Fruit fly (Drosophila melanogaster): Measurements from ENCODE around the gene Nuf2.

Gene Nuf2

DNA sequence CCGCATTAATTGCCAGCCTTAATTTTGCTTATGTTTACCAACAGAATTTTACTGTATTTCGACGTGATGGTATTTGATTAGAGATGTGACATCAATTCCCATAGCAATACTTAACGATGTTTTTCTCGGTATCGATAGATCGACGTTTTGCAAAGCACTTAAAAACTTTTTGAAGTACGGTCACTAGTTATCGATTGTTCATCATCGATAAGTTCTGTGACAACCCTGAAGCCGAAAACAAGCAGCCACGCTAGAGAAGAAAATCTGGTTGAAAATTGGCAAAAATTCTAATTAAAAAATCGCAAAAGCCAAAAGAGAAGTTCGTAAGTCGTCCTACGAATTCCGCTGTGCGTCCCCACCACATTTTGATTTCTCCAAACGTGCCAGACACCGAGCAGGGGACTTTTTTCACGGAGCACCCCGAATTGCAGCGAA is 33.1 kb downstream of the Nuf2 start, which contains the start of the genes Rab30 and Caper (continued):
- peak; percentile 62 for TF ChIP-seq lbe (GFP tag; optimal IDR thresholded peaks at IDR 0.05)

DNA sequence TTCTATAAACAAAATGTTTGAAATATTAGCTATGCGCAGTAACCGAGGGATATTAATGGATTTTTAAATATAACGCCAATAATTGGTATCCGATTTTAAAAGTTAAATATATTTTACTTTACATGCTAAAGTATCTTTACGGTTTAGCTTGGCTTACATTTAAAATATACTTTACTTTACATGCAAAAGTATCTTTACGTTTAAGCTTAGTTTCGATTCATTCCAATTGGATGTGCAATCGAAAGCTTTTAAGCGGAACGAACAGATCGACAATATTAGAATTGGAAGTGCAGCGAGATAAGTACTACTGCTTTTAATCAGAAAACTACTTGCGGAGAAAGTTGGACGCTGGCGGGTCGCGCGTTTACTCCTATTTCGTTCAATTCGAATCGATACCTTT is 36.6 kb downstream of the Nuf2 start:
- TF ChIP-seq az2 (GFP tag; optimal IDR thresholded peaks at IDR 0.05) (no peak), Hr51 (GFP tag; optimal IDR thresholded peaks at IDR 0.05) (no peak), Optix (GFP tag; IDR thresholded peaks at IDR 0.05) (no peak), CTCF (GFP tag; optimal IDR thresholded peaks at IDR 0.05) (peak; percentile 74), CG8478 (optimal IDR thresholded peaks at IDR 0.05) (no peak), ranshi (GFP tag; IDR thresholded peaks at IDR 0.05) (no peak), Sin3A (optimal IDR thresholded peaks at IDR 0.05) (no peak), Hr39 (optimal IDR thresholded peaks at IDR 0.05) (no peak), Scr (GFP tag; IDR thresholded peaks at IDR 0.05; ENCODE audit: partially characterized antibody) (no peak), Lpt (GFP tag; optimal IDR thresholded peaks at IDR 0.05) (no peak), CG31365 (tag; optimal IDR thresholded peaks at IDR 0.05) (peak; percentile 4), chinmo (GFP tag; IDR thresholded peaks at IDR 0.05; ENCODE audit: partially characterized antibody) (peak; percentile 52; the same call in 1 of the 4 replicates), CG33213 (GFP tag; optimal IDR thresholded peaks at IDR 0.05) (no peak), sisA (GFP tag; IDR thresholded peaks at IDR 0.05) (no peak), Bgb (GFP tag; IDR thresholded peaks at IDR 0.05; ENCODE audit: partially characterized antibody) (peak; percentile 55), MTF-1 (GFP tag; optimal IDR thresholded peaks at IDR 0.05; ENCODE audit: borderline replicate concordance) (no peak), ato (GFP tag; IDR thresholded peaks at IDR 0.05; ENCODE audit: partially characterized antibody) (no peak), CG33557 (GFP tag; optimal IDR thresholded peaks at IDR 0.05) (no peak), CG17912 (GFP tag; optimal IDR thresholded peaks at IDR 0.05) (no peak), CG5953 (GFP tag; IDR thresholded peaks at IDR 0.05) (no peak), kay (GFP tag; optimal IDR thresholded peaks at IDR 0.05) (no peak), amos (GFP tag; IDR thresholded peaks at IDR 0.05; ENCODE audit: partially characterized antibody) (peak; percentile 36; the same call in 1 of the 2 replicates), CG12659 (GFP tag; optimal IDR thresholded peaks at IDR 0.05) (no peak), vfl (GFP tag; optimal IDR thresholded peaks at IDR 0.05) (no peak), Ptx1 (GFP tag; IDR thresholded peaks at IDR 0.05) (no peak), CG12155 (GFP tag; optimal IDR thresholded peaks at IDR 0.05) (no peak), Atf3 (GFP tag; optimal IDR thresholded peaks at IDR 0.05) (no peak), CG5245 (GFP tag; optimal IDR thresholded peaks at IDR 0.05) (no peak), HHEX (GFP tag; optimal IDR thresholded peaks at IDR 0.05) (no peak), H15 (GFP tag; IDR thresholded peaks at IDR 0.05) (no peak), Side (GFP tag; optimal IDR thresholded peaks at IDR 0.05) (no peak), MESR4 (GFP tag; optimal IDR thresholded peaks at IDR 0.05) (no peak), E2f2 (GFP tag; IDR thresholded peaks at IDR 0.05) (0 out of 2 replicates have a peak, but pooled peaks have one; percentile 10), prd (optimal IDR thresholded peaks at IDR 0.05) (no peak), prd (GFP tag; IDR thresholded peaks at IDR 0.05) (no peak), Ada2b (GFP tag; IDR thresholded peaks at IDR 0.05) (no peak), Fer3 (tag; optimal IDR thresholded peaks at IDR 0.05) (no peak), PHDP (tag; optimal IDR thresholded peaks at IDR 0.05) (no peak), Sox100B (GFP tag; optimal IDR thresholded peaks at IDR 0.05) (no peak), Dp (GFP tag; optimal IDR thresholded peaks at IDR 0.05) (peak; percentile 11), ERR (GFP tag; optimal IDR thresholded peaks at IDR 0.05) (no peak), Myb (GFP tag; optimal IDR thresholded peaks at IDR 0.05) (peak; percentile 15), insv (GFP tag; optimal IDR thresholded peaks at IDR 0.05) (peak in 1 of 2 experiments; percentile 46), dimm (GFP tag; IDR thresholded peaks at IDR 0.05) (no peak), CG2116 (GFP tag; optimal IDR thresholded peaks at IDR 0.05) (no peak), Trl (optimal IDR thresholded peaks at IDR 0.05) (no peak), Trl (GFP tag; optimal IDR thresholded peaks at IDR 0.05) (no peak), CG18619 (GFP tag; optimal IDR thresholded peaks at IDR 0.05) (no peak), CG9609 (GFP tag; optimal IDR thresholded peaks at IDR 0.05) (no peak), chif (GFP tag; optimal IDR thresholded peaks at IDR 0.05) (no peak)

All from whole organism, embryonic.